Worm (Caenorhabditis elegans) whole organism, early embryonic: Measurements from ENCODE around the gene spp-13.
A peak's percentile ranks its signal among the peaks of the same experiment; 100 is the strongest.

Source experiments
- B0310.2 ChIP-seq: sonication (generic microtip); optimal IDR thresholded peaks from 2 replicates; lab custom pipeline; 2016; ENCODE audit warnings: mild to moderate bottlenecking, missing genetic modification characterization, missing compliant biosample characterization
- F13C5.2 ChIP-seq: sonication (generic microtip); optimal IDR thresholded peaks from 2 replicates; lab custom pipeline; 2017; ENCODE audit warnings: mild to moderate bottlenecking, missing genetic modification characterization, inconsistent platforms, missing compliant biosample characterization
- aly-1 ChIP-seq: sonication (generic microtip); optimal IDR thresholded peaks from 2 replicates; lab custom pipeline; 2016; ENCODE audit warnings: missing genetic modification characterization, missing compliant biosample characterization
- ama-1 ChIP-seq: fragments of 150-350 bp; optimal IDR thresholded peaks from 2 replicates; lab custom pipeline; 2014
- ceh-13 ChIP-seq: fragments of 200-800 bp; sonication (Bioruptor generic); optimal IDR thresholded peaks from 2 replicates; lab custom pipeline; 2018; ENCODE audit warnings: mild to moderate bottlenecking, missing genetic modification characterization, missing compliant biosample characterization
- ceh-36 ChIP-seq: sonication (generic microtip); optimal IDR thresholded peaks from 2 replicates; lab custom pipeline; 2016; ENCODE audit warnings: missing genetic modification characterization, inconsistent platforms, missing compliant biosample characterization
- ets-7 ChIP-seq: sonication (generic microtip); optimal IDR thresholded peaks from 2 replicates; lab custom pipeline; 2016; ENCODE audit warnings: missing genotype, missing genetic modification characterization, missing compliant biosample characterization
- flt-1 ChIP-seq: fragments of 200-800 bp; sonication (Bioruptor generic); IDR thresholded peaks from 2 replicates; pipeline ENCODE4 v1.3.6; 2022; ENCODE audit warnings: missing genetic modification characterization, missing compliant biosample characterization
- hmbx-1 ChIP-seq: sonication (generic microtip); optimal IDR thresholded peaks from 2 replicates; lab custom pipeline; 2016; ENCODE audit warnings: mild to moderate bottlenecking, missing genetic modification characterization, missing compliant biosample characterization
- hmg-4 ChIP-seq: fragments of 200-800 bp; sonication (Bioruptor generic); optimal IDR thresholded peaks from 2 replicates; lab custom pipeline; 2018; ENCODE audit warnings: mild to moderate bottlenecking, missing genetic modification characterization, missing compliant biosample characterization
- hnd-1 ChIP-seq: sonication (generic microtip); optimal IDR thresholded peaks from 2 replicates; lab custom pipeline; 2016; ENCODE audit warnings: missing genetic modification characterization, missing compliant biosample characterization
- pes-1 ChIP-seq: fragments of 200-800 bp; sonication (Bioruptor generic); IDR thresholded peaks from 2 replicates; pipeline ENCODE4 v1.3.6; 2022; ENCODE audit warnings: missing genetic modification reagents, missing genetic modification characterization, missing compliant biosample characterization
- scrt-1 ChIP-seq: fragments of 200-800 bp; sonication (Bioruptor generic); IDR thresholded peaks from 2 replicates; pipeline ENCODE4 v1.3.6; 2022; ENCODE audit warnings: missing genetic modification characterization, missing compliant biosample characterization
- sea-1 ChIP-seq: fragments of 200-800 bp; sonication (Bioruptor generic); conservative IDR thresholded peaks from 2 replicates; pipeline ENCODE4 v1.3.6; 2022; ENCODE audit warnings: missing genetic modification characterization, missing compliant biosample characterization
- tbx-11 ChIP-seq: fragments of 200-800 bp; sonication (Bioruptor generic); IDR thresholded peaks from 2 replicates; pipeline ENCODE4 v1.3.6; 2022; ENCODE audit warnings: missing genetic modification characterization, missing compliant biosample characterization
- tbx-37 ChIP-seq: fragments of 200-800 bp; sonication (Bioruptor generic); conservative IDR thresholded peaks from 2 replicates; pipeline ENCODE4 v1.3.6; 2022; ENCODE audit warnings: missing genetic modification reagents, missing genetic modification characterization, missing compliant biosample characterization
- tra-4 ChIP-seq: sonication (generic microtip); optimal IDR thresholded peaks from 2 replicates; lab custom pipeline; 2017; ENCODE audit warnings: missing genetic modification characterization, missing compliant biosample characterization

spp-13 gene

DNA sequence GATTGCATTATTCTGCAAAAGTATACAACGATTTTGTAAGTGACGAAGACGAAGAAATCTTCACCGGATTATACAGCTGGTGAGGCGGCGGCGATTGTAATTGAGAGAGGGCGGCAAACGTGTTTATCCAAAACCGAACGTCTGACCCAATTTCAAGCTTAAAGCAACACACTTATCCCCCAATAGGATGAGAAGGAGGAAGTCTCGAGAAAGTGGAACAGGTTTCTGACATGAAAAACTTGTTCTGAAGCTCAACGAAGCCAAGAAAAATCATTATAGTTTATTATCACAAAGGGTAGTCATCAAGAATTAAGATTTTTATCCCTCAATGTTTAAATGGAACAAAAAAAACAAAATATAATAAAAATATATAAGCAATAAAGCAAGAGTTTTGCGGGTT is at the start of gene spp-13:
spp-13 (minus strand) TSS at position 143 of the 400 bp plus-strand sequence.
- TF ChIP-seq hmg-4 (no peak), ama-1 (lab: Kevin White, UChicago) (peak; percentile 56)

DNA sequence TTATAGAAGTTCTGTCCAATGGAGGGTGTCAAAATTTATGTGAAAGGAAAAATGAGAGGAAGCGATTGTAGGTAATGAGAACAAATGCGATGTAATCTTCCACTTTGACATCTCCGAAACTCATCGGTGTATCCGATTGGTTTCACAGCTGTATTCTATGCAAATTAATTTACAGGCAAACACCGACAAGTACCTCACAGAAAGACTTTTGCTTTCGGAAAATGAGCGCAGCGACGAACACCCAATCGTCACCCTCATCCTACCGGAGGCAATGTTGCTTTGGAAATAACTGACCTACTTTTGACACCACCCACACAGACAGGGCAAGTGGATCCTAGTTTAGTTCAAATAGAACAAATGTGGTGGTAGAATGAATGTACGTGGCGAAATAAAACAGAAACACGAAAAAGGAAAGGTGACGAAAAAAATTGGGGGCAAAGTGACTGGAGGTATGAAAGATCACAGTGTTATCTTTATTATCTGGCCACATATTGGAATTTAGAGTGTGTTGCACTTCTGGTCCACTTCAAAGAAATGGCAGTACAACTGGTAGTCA is 45.6 kb upstream of the spp-13 start:
- TF ChIP-seq hmg-4 (no peak), tbx-37 (GFP tag; lab: Robert Waterston, UW) (no peak), ama-1 (lab: Kevin White, UChicago) (no peak), ets-7 (tag; lab: Kevin White, UChicago) (no peak), aly-1 (no peak), tbx-11 (GFP tag; lab: Robert Waterston, UW) (no peak), tra-4 (tag; lab: Kevin White, UChicago) (no peak), ceh-36 (no peak), ceh-13 (GFP tag; lab: Kevin White, UChicago) (no peak), scrt-1 (no peak), hnd-1 (tag; lab: Kevin White, UChicago) (no peak), sea-1 (GFP tag; lab: Robert Waterston, UW) (no peak)

DNA sequence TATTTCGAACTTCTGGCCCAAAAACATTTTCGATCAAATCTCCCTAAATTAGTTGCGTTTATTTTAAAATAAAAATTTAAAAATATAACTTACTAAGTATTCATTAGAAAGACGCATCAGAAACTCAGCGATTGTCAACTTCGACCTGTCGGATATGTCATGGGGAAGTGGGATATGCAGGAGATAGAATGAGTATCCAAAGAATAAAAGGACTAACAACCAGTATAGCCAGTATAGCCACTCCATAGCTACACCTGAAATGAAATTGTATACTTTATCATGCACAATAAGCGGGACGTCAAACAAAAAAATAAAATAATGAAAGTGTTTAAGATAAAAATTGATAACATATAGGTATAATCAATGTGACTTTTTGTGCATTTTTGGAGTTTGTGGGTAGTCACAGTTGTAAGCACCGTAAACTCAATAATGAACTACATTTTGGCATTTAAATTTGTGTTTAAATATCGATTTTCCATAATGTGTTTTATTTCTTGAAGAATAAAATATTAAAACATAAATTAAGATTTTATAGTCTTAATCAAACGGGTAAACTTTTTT is 44.8 kb upstream of the spp-13 start, which contains the start of gene F16F9.4:
F16F9.4 (minus strand) TSS at position 276 of the 561 bp plus-strand sequence.
- TF ChIP-seq tbx-11 (GFP tag; lab: Robert Waterston, UW) (no peak), hnd-1 (tag; lab: Kevin White, UChicago) (no peak), sea-1 (GFP tag; lab: Robert Waterston, UW) (no peak)

DNA sequence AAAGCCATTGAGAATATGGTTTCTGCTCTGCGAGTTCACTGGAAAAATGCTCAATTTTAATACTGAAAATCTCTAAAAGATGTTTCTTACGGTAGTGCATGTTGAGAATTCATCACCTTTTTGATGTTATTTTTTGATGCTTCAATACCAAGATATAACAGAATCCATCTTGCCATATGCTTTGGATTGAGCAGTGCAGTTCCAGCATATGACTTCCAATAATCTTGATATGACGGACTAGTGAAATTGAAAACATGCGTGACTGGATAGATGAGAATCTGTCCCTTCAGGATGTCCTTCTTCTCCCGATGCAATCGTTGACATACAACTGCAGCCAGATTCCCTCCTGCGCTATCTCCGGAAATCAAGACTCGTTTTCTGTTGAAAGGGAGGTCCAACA is 42.6 kb upstream of the spp-13 start:
- TF ChIP-seq hnd-1 (tag; lab: Kevin White, UChicago), result no peak
- TF ChIP-seq scrt-1, result no peak
- no peak for TF ChIP-seq F13C5.2
- no peak for TF ChIP-seq B0310.2 (tag; lab: Kevin White, UChicago)
- TF ChIP-seq tra-4 (tag; lab: Kevin White, UChicago), result no peak
- TF ChIP-seq aly-1, result no peak
- no peak for TF ChIP-seq flt-1 (GFP tag; lab: Robert Waterston, UW)

DNA sequence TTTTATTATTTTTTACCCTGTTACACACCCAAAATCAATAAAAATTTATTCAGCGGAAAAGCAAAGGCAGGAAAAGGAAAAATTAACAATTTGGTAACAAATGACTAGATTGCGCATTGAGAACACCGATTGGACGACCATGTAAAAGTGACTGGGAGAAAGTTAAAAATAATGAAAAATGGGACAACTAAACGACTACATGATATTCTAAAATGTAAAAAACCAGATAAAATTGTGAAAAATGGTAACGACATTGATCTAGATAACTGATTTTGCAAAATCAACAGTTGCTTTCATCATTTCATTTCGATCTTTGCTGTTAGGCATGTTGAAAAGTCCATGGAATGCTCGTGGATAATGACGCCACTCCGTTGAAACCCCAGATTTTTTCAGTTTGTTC is 41.5 kb upstream of the spp-13 start:
- TF ChIP-seq hmbx-1 (tag; lab: Kevin White, UChicago), result no peak
- no peak for TF ChIP-seq pes-1 (GFP tag; lab: Robert Waterston, UW)
- no peak for TF ChIP-seq scrt-1
- TF ChIP-seq aly-1, result no peak
- no peak for TF ChIP-seq ceh-36
- no peak for TF ChIP-seq flt-1 (GFP tag; lab: Robert Waterston, UW)
- no peak for TF ChIP-seq tbx-11 (GFP tag; lab: Robert Waterston, UW)
- no peak for TF ChIP-seq hnd-1 (tag; lab: Kevin White, UChicago)
- TF ChIP-seq ama-1 (lab: Kevin White, UChicago), result no peak
- no peak for TF ChIP-seq F13C5.2
- no peak for TF ChIP-seq sea-1 (GFP tag; lab: Robert Waterston, UW)
- no peak for TF ChIP-seq B0310.2 (tag; lab: Kevin White, UChicago)
- no peak for TF ChIP-seq ets-7 (tag; lab: Kevin White, UChicago)
- TF ChIP-seq tbx-37 (GFP tag; lab: Robert Waterston, UW), result no peak
- TF ChIP-seq ceh-13 (GFP tag; lab: Kevin White, UChicago), result no peak
- TF ChIP-seq tra-4 (tag; lab: Kevin White, UChicago), result no peak

DNA sequence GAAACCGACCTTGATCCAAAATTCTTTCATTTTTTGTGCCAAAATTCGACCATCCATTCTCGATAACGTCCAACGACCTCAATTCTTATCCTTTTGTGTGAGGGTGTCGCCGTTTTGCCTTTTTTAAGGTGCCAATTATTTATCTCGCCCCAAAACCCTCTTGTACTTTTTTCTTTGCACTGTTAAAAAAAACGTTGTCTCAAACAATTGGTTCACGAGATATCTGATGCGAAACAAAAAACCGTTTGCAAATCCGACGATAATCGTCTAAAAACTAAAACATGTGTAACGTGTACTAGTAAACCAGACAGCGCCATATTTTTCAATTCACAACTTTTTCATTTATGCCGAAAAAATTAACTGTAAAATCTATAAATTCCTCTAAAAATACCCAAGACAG is 39.0 kb upstream of the spp-13 start, which contains the start of gene F16F9.3:
F16F9.3 (plus strand) TSS at position 301 of the 400 bp plus-strand sequence.
- TF ChIP-seq ama-1 (lab: Kevin White, UChicago) (no peak), pes-1 (GFP tag; lab: Robert Waterston, UW) (no peak), sea-1 (GFP tag; lab: Robert Waterston, UW) (no peak), ceh-36 (no peak), ceh-13 (GFP tag; lab: Kevin White, UChicago) (no peak), tbx-37 (GFP tag; lab: Robert Waterston, UW) (no peak), tbx-11 (GFP tag; lab: Robert Waterston, UW) (no peak), hnd-1 (tag; lab: Kevin White, UChicago) (no peak), F13C5.2 (no peak), hmbx-1 (tag; lab: Kevin White, UChicago) (no peak), hmg-4 (no peak), flt-1 (GFP tag; lab: Robert Waterston, UW) (no peak), tra-4 (tag; lab: Kevin White, UChicago) (no peak), B0310.2 (tag; lab: Kevin White, UChicago) (no peak), scrt-1 (no peak)

DNA sequence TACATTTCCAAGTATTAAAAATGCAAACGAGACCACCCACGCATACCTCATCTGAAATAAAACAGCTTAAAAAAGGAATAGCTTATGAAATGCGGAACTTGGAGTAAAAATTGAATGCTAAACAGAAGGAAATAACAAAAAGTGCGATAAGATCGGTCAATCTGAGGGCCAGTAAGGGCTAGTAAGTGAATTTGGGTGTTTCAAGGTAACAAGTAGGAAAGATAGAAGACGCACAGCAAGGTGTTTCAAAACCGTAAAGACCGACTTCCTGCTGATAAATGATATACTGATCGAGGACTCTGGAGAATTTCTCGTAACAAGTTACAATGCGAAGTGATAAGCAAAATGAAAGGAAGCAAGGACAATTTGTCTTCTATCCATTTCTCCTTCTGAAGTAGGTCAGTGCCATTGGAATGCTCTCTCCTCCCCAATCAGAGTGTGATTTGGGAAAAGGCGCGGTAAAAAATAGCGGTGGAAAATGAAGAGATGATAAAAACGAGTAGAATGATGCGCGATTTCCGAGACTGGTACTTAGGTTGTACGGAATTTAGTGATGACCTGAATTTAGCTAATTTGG is 37.4 kb upstream of the spp-13 start, which contains the start of gene dpy-6:
dpy-6 (minus strand) TSS at position 51 of the 577 bp plus-strand sequence.
- TF ChIP-seq tra-4 (tag; lab: Kevin White, UChicago) (no peak), ama-1 (lab: Kevin White, UChicago) (no peak), pes-1 (GFP tag; lab: Robert Waterston, UW) (no peak)

DNA sequence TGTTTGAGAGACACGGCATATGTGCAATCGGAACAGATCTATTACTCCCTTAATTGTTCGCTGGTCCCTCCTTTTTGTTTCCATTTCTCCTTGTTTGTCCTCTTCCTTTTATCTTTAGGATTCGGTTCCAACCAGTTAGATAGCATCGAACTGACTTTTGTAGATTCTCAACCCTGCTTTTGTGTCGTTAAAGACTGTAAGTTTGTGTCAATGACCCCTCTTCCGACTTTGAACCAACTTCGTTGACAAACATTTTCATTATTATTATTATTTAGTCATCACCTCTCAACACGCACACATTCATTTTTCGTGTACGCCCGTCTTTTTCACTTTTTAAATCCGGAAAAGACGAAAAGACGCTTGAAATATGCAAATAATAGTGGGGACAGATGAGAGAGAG is 27.8 kb upstream of the spp-13 start, which contains the start of gene F16F9.1:
F16F9.1 (plus strand) TSS at position 301 of the 400 bp plus-strand sequence.
- TF ChIP-seq B0310.2 (tag; lab: Kevin White, UChicago), result no peak
- TF ChIP-seq pes-1 (GFP tag; lab: Robert Waterston, UW), result no peak
- no peak for TF ChIP-seq ceh-36
- TF ChIP-seq ama-1 (lab: Kevin White, UChicago), result no peak
